Fruit fly (Drosophila melanogaster) whole organism, embryonic: ENCODE data around the gene nSMase.

ENCODE experiments used
- B-H1 ChIP-seq: fragments of 200-800 bp; sonication (Bioruptor generic); IDR thresholded peaks from 3 replicates; pipeline ENCODE4 v1.3.6; 2022; ENCODE audit warnings: missing biosample characterization, missing genetic modification characterization
- BtbVII ChIP-seq: fragments of 200-800 bp; sonication (Bioruptor generic); optimal IDR thresholded peaks from 3 replicates; lab custom pipeline; 2017; ENCODE audit warnings: missing biosample characterization, mild to moderate bottlenecking, missing genetic modification characterization
- CG10267 ChIP-seq: fragments of 200-800 bp; sonication (Bioruptor generic); optimal IDR thresholded peaks from 2 replicates; lab custom pipeline; 2018; ENCODE audit warnings: missing biosample characterization, mild to moderate bottlenecking, missing genetic modification characterization, moderate library complexity
- CG10274 ChIP-seq: fragments of 200-800 bp; sonication (Bioruptor generic); optimal IDR thresholded peaks from 3 replicates; lab custom pipeline; 2017; ENCODE audit warnings: missing biosample characterization, mild to moderate bottlenecking, missing genetic modification characterization
- CG10462 ChIP-seq: fragments of 200-800 bp; sonication (Bioruptor generic); optimal IDR thresholded peaks from 2 replicates; lab custom pipeline; 2016; ENCODE audit warnings: missing biosample characterization, missing genetic modification characterization
- CG12155 ChIP-seq: fragments of 200-800 bp; sonication (Bioruptor generic); optimal IDR thresholded peaks from 3 replicates; lab custom pipeline; 2016; ENCODE audit warnings: missing biosample characterization, missing genetic modification characterization
- CG13894 ChIP-seq: fragments of 200-800 bp; sonication (Bioruptor generic); optimal IDR thresholded peaks from 3 replicates; lab custom pipeline; 2018; ENCODE audit warnings: missing biosample characterization, mild to moderate bottlenecking, missing genetic modification characterization, moderate library complexity
- CG14965 ChIP-seq: fragments of 200-800 bp; sonication (Bioruptor generic); optimal IDR thresholded peaks from 2 replicates; lab custom pipeline; 2016; ENCODE audit warnings: missing biosample characterization, missing genetic modification characterization, borderline replicate concordance
- CG15696 ChIP-seq: fragments of 200-800 bp; sonication (Bioruptor generic); optimal IDR thresholded peaks from 2 replicates; lab custom pipeline; 2019; ENCODE audit warnings: missing biosample characterization, mild to moderate bottlenecking, missing genetic modification characterization, moderate library complexity
- CG17829 ChIP-seq: fragments of 200-800 bp; optimal IDR thresholded peaks from 2 replicates; lab custom pipeline; 2019; ENCODE audit warnings: missing biosample characterization, mild to moderate bottlenecking, missing genetic modification characterization, moderate library complexity
- CG18599 ChIP-seq: fragments of 200-800 bp; sonication (Bioruptor generic); optimal IDR thresholded peaks from 3 replicates; lab custom pipeline; 2017; ENCODE audit warnings: missing biosample characterization, missing genetic modification characterization, mild to moderate bottlenecking, moderate library complexity, missing genetic modification reagents
- CG2120 ChIP-seq: fragments of 200-800 bp; sonication (Bioruptor generic); optimal IDR thresholded peaks from 3 replicates; lab custom pipeline; 2016; ENCODE audit warnings: missing biosample characterization, missing genetic modification characterization
- CG32532 ChIP-seq: fragments of 200-800 bp; sonication (Bioruptor generic); IDR thresholded peaks from 2 replicates; pipeline ENCODE4 v1.3.6; 2022; ENCODE audit warnings: missing biosample characterization, missing genetic modification characterization
- CG3281 ChIP-seq: fragments of 200-800 bp; sonication (Bioruptor generic); optimal IDR thresholded peaks from 3 replicates; lab custom pipeline; 2017; ENCODE audit warnings: missing biosample characterization, mild to moderate bottlenecking, missing genetic modification characterization
- CG3407 ChIP-seq: fragments of 200-800 bp; sonication (Bioruptor generic); optimal IDR thresholded peaks from 2 replicates; lab custom pipeline; 2018; ENCODE audit warnings: missing biosample characterization, mild to moderate bottlenecking, missing genetic modification characterization
- CG4328 ChIP-seq: fragments of 200-800 bp; sonication (Bioruptor generic); optimal IDR thresholded peaks from 3 replicates; lab custom pipeline; 2017; ENCODE audit warnings: missing biosample characterization, missing genetic modification reagents, missing genetic modification characterization
- CG4854 ChIP-seq: fragments of 200-800 bp; sonication (Bioruptor generic); optimal IDR thresholded peaks from 2 replicates; lab custom pipeline; 2016; ENCODE audit warnings: missing biosample characterization, missing genetic modification characterization, inconsistent platforms
- CG7839 ChIP-seq: fragments of 200-800 bp; sonication (Bioruptor generic); optimal IDR thresholded peaks from 3 replicates; lab custom pipeline; 2018; ENCODE audit warnings: missing biosample characterization, mild to moderate bottlenecking, missing genetic modification characterization, moderate library complexity
- CG8944 ChIP-seq: fragments of 200-800 bp; sonication (Bioruptor generic); optimal IDR thresholded peaks from 3 replicates; lab custom pipeline; 2016; ENCODE audit warnings: missing biosample characterization, missing genetic modification characterization
- Chrac-16 ChIP-seq: fragments of 200-800 bp; sonication (Bioruptor generic); optimal IDR thresholded peaks from 3 replicates; lab custom pipeline; 2016; ENCODE audit warnings: missing biosample characterization, missing genetic modification characterization
- CkIIα-i1 ChIP-seq: fragments of 200-800 bp; sonication (Bioruptor generic); IDR thresholded peaks from 2 replicates; pipeline ENCODE4 v1.3.6; 2022; ENCODE audit warnings: missing biosample characterization, missing genetic modification characterization
- CrebB ChIP-seq: fragments of 200-800 bp; sonication (Bioruptor generic); optimal IDR thresholded peaks from 3 replicates; lab custom pipeline; 2018; ENCODE audit warnings: missing biosample characterization, mild to moderate bottlenecking, missing genetic modification characterization
- Dfd ChIP-seq, 2 experiments: fragments of >200 bp; optimal IDR thresholded peaks; 2 replicates each; lab custom pipeline; 2017; ENCODE audit warnings: missing biosample characterization in 2 of 2, missing genetic modification characterization in 2 of 2
- Dip3 ChIP-seq: fragments of 200-800 bp; sonication (Bioruptor generic); optimal IDR thresholded peaks from 3 replicates; lab custom pipeline; 2016; ENCODE audit warnings: missing biosample characterization, missing genetic modification characterization
- GATAe ChIP-seq: fragments of 200-800 bp; sonication (Bioruptor generic); conservative IDR thresholded peaks from 2 replicates; pipeline ENCODE4 v1.3.6; 2022; ENCODE audit warnings: missing biosample characterization, missing genetic modification characterization
- Hmr ChIP-seq: fragments of 200-800 bp; sonication (Bioruptor generic); optimal IDR thresholded peaks from 3 replicates; lab custom pipeline; 2017; ENCODE audit warnings: mild to moderate bottlenecking, missing biosample characterization, missing genetic modification reagents, missing genetic modification characterization
- MESR4 ChIP-seq: fragments of 200-800 bp; sonication (Bioruptor generic); optimal IDR thresholded peaks from 2 replicates; lab custom pipeline; 2018; ENCODE audit warnings: missing biosample characterization, mild to moderate bottlenecking, missing genetic modification characterization, moderate library complexity
- Oaz ChIP-seq: fragments of 200-800 bp; sonication (Bioruptor generic); IDR thresholded peaks from 2 replicates; pipeline ENCODE4 v1.3.6; 2022; ENCODE audit warnings: missing biosample characterization, missing genetic modification characterization
- Stat92E ChIP-seq, 3 experiments: fragments of >200 bp in 2 of 3; fragments of 200-800 bp in 1 of 3; sonication (Bioruptor generic) in 1 of 3; optimal IDR thresholded peaks; 2 replicates each; lab custom pipeline; 2017 to 2019; ENCODE audit warnings: missing biosample characterization in 3 of 3, missing genetic modification characterization in 3 of 3, mild to moderate bottlenecking in 1 of 3, moderate library complexity in 1 of 3
- Xbp1 ChIP-seq: fragments of 200-800 bp; sonication (Bioruptor generic); optimal IDR thresholded peaks from 3 replicates; lab custom pipeline; 2016; ENCODE audit warnings: missing biosample characterization, mild to moderate bottlenecking, missing genetic modification characterization
- br ChIP-seq: fragments of >200 bp; optimal IDR thresholded peaks from 2 replicates; lab custom pipeline; 2017
- bsh ChIP-seq, 2 experiments: fragments of 200-800 bp; sonication (Bioruptor generic); optimal IDR thresholded peaks; 2 replicates each; lab custom pipeline; 2017 to 2018; ENCODE audit warnings: mild to moderate bottlenecking in 2 of 2, missing biosample characterization in 2 of 2, missing genetic modification characterization in 2 of 2, moderate library complexity in 1 of 2
- cas ChIP-seq: fragments of 200-800 bp; sonication (Bioruptor generic); IDR thresholded peaks from 2 replicates; pipeline ENCODE4 v1.3.6; 2022; ENCODE audit warnings: missing biosample characterization, missing genetic modification characterization
- chif ChIP-seq, 2 experiments: fragments of 200-800 bp; sonication (Bioruptor generic); optimal IDR thresholded peaks; 3 replicates each; lab custom pipeline; 2016; ENCODE audit warnings: missing biosample characterization in 2 of 2, missing genetic modification characterization in 2 of 2
- ci ChIP-seq: fragments of 200-800 bp; sonication (Bioruptor generic); IDR thresholded peaks from 3 replicates; pipeline ENCODE4 v1.3.6; 2022; ENCODE audit warnings: missing biosample characterization, missing genetic modification characterization
- corto ChIP-seq: fragments of 200-800 bp; sonication (Bioruptor generic); optimal IDR thresholded peaks from 2 replicates; lab custom pipeline; 2016; ENCODE audit warnings: missing biosample characterization, mild to moderate bottlenecking, missing genetic modification characterization, moderate library complexity
- en ChIP-seq: fragments of 200-800 bp; sonication (Bioruptor generic); optimal IDR thresholded peaks from 2 replicates; lab custom pipeline; 2016; ENCODE audit warnings: missing biosample characterization, missing genetic modification characterization
- esg ChIP-seq: fragments of 200-800 bp; sonication (Bioruptor generic); conservative IDR thresholded peaks from 2 replicates; pipeline ENCODE4 v1.3.6; 2022; ENCODE audit warnings: missing biosample characterization, missing genetic modification characterization
- fd64A ChIP-seq: fragments of 200-800 bp; sonication (Bioruptor generic); optimal IDR thresholded peaks from 3 replicates; lab custom pipeline; 2018; ENCODE audit warnings: missing biosample characterization, mild to moderate bottlenecking, missing genetic modification characterization
- gcm ChIP-seq: fragments of 200-800 bp; sonication (Bioruptor generic); optimal IDR thresholded peaks from 2 replicates; lab custom pipeline; 2019; ENCODE audit warnings: missing biosample characterization, mild to moderate bottlenecking, missing genetic modification characterization, moderate library complexity
- gt ChIP-seq: fragments of 200-800 bp; sonication (Bioruptor generic); IDR thresholded peaks from 2 replicates; pipeline ENCODE4 v1.3.6; 2022; ENCODE audit warnings: missing biosample characterization, missing genetic modification characterization
- lbe ChIP-seq: fragments of 200-800 bp; sonication (Bioruptor generic); optimal IDR thresholded peaks from 2 replicates; lab custom pipeline; 2016; ENCODE audit warnings: missing biosample characterization, mild to moderate bottlenecking, missing genetic modification characterization
- nerfin-2 ChIP-seq: fragments of 200-800 bp; sonication (Bioruptor generic); IDR thresholded peaks from 2 replicates; pipeline ENCODE4 v1.3.6; 2022; ENCODE audit warnings: missing biosample characterization, missing genetic modification characterization; ENCODE audit not compliant: partially characterized antibody
- odd ChIP-seq: fragments of 200-800 bp; sonication (Bioruptor generic); optimal IDR thresholded peaks from 2 replicates; lab custom pipeline; 2017; ENCODE audit warnings: missing biosample characterization, mild to moderate bottlenecking, missing genetic modification characterization
- onecut ChIP-seq: fragments of 200-800 bp; sonication (Bioruptor generic); IDR thresholded peaks from 2 replicates; pipeline ENCODE4 v1.3.6; 2022; ENCODE audit warnings: missing biosample characterization, missing genetic modification characterization
- sens ChIP-seq: fragments of 200-800 bp; sonication (Bioruptor generic); peaks from one replicate; lab custom pipeline; 2016; ENCODE audit warnings: missing biosample characterization, missing genetic modification characterization
- stc ChIP-seq: fragments of 200-800 bp; sonication (Bioruptor generic); IDR thresholded peaks from 2 replicates; pipeline ENCODE4 v1.3.6; 2022; ENCODE audit warnings: missing biosample characterization, missing genetic modification characterization
- vnd ChIP-seq: fragments of 200-800 bp; sonication (Bioruptor generic); IDR thresholded peaks from 3 replicates; pipeline ENCODE4 v1.3.6; 2022; ENCODE audit warnings: missing biosample characterization, missing genetic modification characterization; ENCODE audit not compliant: partially characterized antibody
- wor ChIP-seq: fragments of 200-800 bp; sonication (Bioruptor generic); IDR thresholded peaks from 2 replicates; pipeline ENCODE4 v1.3.6; 2022; ENCODE audit warnings: missing biosample characterization, missing genetic modification characterization

The nSMase gene

DNA sequence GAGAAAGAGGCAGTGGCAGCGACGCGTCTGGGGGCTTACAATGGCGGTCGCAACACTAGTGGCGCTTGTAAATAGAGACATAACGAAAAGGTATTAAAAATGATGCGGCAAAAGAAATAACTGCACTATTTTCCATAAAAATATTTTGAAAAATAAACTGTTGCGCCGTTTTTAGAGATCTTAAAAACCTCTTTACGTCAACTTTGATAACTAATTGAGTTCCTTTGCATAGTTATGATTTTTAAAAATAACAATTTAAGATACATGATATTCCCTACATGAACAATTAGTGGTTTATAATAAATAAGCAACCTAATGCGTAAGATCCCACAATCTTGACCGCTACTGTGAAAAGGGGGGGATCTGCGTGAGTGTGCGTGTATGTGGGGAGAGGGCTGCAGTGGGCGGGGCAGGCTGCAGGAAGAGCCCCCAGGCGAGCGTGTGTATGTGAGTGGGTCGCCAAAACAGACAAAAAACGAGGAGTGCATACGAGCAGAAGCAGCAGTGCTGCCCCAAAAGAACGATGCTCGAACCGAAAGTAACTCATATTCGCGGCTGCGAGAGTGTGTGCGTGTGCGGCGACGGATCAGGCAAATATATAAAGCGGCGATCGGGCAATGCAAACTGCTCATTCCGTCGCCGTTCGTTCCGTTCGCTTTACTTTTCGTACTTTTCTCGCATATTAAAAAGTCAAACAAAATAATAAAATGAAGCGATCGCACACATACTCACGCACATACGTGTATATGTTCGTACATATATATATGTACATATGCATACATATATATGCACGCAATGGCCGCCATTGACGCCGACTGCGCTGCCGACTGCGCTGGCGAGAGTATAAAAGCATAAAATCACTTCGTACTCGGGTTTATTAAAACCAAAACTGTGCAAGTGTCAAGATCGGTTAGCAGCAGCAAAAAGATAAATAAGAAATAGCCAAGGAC is 30.0 kb downstream of the nSMase start (continued):
- peak; percentile 21 for TF ChIP-seq CG17829 (tag; lab: Kevin White, UChicago)
- TF ChIP-seq CkIIα-i1, result no peak
- peak; percentile 49 for TF ChIP-seq wor (GFP tag; lab: Robert Waterston, UW)
- no peak for TF ChIP-seq MESR4 (GFP tag; lab: Kevin White, UChicago)
- TF ChIP-seq B-H1 (GFP tag; lab: Robert Waterston, UW), result no peak
- peak; percentile 22 for TF ChIP-seq CG12155
- TF ChIP-seq gt (GFP tag; lab: Robert Waterston, UW), result no peak
- TF ChIP-seq CG13894 (tag; lab: Kevin White, UChicago), result no peak
- no peak for TF ChIP-seq CG10462 (GFP tag; lab: Kevin White, UChicago)
- TF ChIP-seq CG3407 (GFP tag; lab: Kevin White, UChicago), result no peak
- peak; percentile 48 for TF ChIP-seq esg
- peak; percentile 43 to 95 for TF ChIP-seq bsh (GFP tag; optimal IDR thresholded peaks at IDR 0.05; lab: Kevin White, UChicago)
- TF ChIP-seq corto, result peak; percentile 99
- no peak for TF ChIP-seq gcm
- TF ChIP-seq Xbp1 (GFP tag; lab: Kevin White, UChicago), result peak; percentile 59
- TF ChIP-seq Stat92E (GFP tag; optimal IDR thresholded peaks at IDR 0.05; lab: Kevin White, UChicago), result no peak
- no peak for TF ChIP-seq CG4854 (GFP tag; lab: Kevin White, UChicago)
- no peak for TF ChIP-seq CG4328
- TF ChIP-seq CG14965, result no peak
- no peak for TF ChIP-seq CG15696 (tag; lab: Kevin White, UChicago)
- TF ChIP-seq cas, result no peak
- no peak for TF ChIP-seq Oaz (GFP tag; lab: Robert Waterston, UW)
- peak; percentile 25 for TF ChIP-seq odd (GFP tag; lab: Kevin White, UChicago)
- TF ChIP-seq CG10274, result no peak
- no peak for TF ChIP-seq sens
- peak; percentile 15 for TF ChIP-seq CG3281 (GFP tag; lab: Kevin White, UChicago)
- no peak for TF ChIP-seq vnd (GFP tag; lab: Robert Waterston, UW)
- TF ChIP-seq onecut, result no peak
- TF ChIP-seq lbe (GFP tag; lab: Kevin White, UChicago), result peak; percentile 96
- no peak for TF ChIP-seq CG32532 (GFP tag; lab: Robert Waterston, UW)
- TF ChIP-seq en (GFP tag; lab: Kevin White, UChicago), result no peak
- TF ChIP-seq BtbVII (GFP tag; lab: Kevin White, UChicago), result no peak
- TF ChIP-seq br (lab: Kevin White, UChicago), result no peak
- TF ChIP-seq chif (GFP tag; optimal IDR thresholded peaks at IDR 0.05; lab: Kevin White, UChicago), result peak; percentile 29 to 58
- TF ChIP-seq CG10267 (tag; lab: Kevin White, UChicago), result peak; percentile 0
- no peak for TF ChIP-seq Hmr (GFP tag; lab: Kevin White, UChicago)
- TF ChIP-seq nerfin-2, result no peak
- peak; percentile 47 for TF ChIP-seq CG2120 (GFP tag; lab: Kevin White, UChicago)
- no peak for TF ChIP-seq GATAe
- TF ChIP-seq CrebB (tag; lab: Kevin White, UChicago), result no peak
- TF ChIP-seq CG18599 (GFP tag; lab: Kevin White, UChicago), result peak; percentile 20
- peak; percentile 63; the same call in 2 of the 3 replicates for TF ChIP-seq ci (GFP tag; lab: Robert Waterston, UW)
- TF ChIP-seq CG8944 (GFP tag; lab: Kevin White, UChicago), result peak; percentile 40
- TF ChIP-seq Dip3 (GFP tag; lab: Kevin White, UChicago), result peak; percentile 25
- TF ChIP-seq Dfd (GFP tag; optimal IDR thresholded peaks at IDR 0.05; lab: Kevin White, UChicago), result no peak
- TF ChIP-seq stc (GFP tag; lab: Robert Waterston, UW), result peak; percentile 12; the same call in 1 of the 2 replicates
- TF ChIP-seq Chrac-16 (GFP tag; lab: Kevin White, UChicago), result peak; percentile 19
- no peak for TF ChIP-seq fd64A
- peak; percentile 53 for TF ChIP-seq CG7839
